Worm (Caenorhabditis elegans) whole organism, L2 larva: Measurements from ENCODE around the gene dod-21.

Experiments
- ama-1 ChIP-seq: fragments of 150-350 bp; optimal IDR thresholded peaks from 2 replicates; lab custom pipeline; 2018; ENCODE audit warnings: inconsistent platforms
- blmp-1 ChIP-seq: sonication (generic microtip); optimal IDR thresholded peaks from 2 replicates; lab custom pipeline; 2017; ENCODE audit warnings: missing genetic modification characterization, mild to moderate bottlenecking, missing compliant biosample characterization, antibody characterized with exemption, moderate library complexity; ENCODE audit not compliant: insufficient read depth
- lin-39 ChIP-seq: fragments of 150-350 bp; optimal IDR thresholded peaks from 2 replicates; lab custom pipeline; 2014; ENCODE audit warnings: missing biosample characterization, missing genetic modification reagents, missing genetic modification characterization
- nhr-12 ChIP-seq: fragments of 150-350 bp; optimal IDR thresholded peaks from 2 replicates; lab custom pipeline; 2014; ENCODE audit warnings: missing biosample characterization, missing genetic modification characterization
- nhr-21 ChIP-seq: fragments of 150-350 bp; optimal IDR thresholded peaks from 2 replicates; lab custom pipeline; 2014; ENCODE audit warnings: missing biosample characterization, missing genetic modification characterization
- nhr-77 ChIP-seq: fragments of 150-350 bp; optimal IDR thresholded peaks from 2 replicates; lab custom pipeline; 2014; ENCODE audit warnings: missing biosample characterization, missing genetic modification characterization
- skn-1 ChIP-seq: sonication (generic microtip); optimal IDR thresholded peaks from 2 replicates; lab custom pipeline; 2017; ENCODE audit warnings: missing biosample characterization, missing genetic modification characterization

ce11 chrIV:12897146-12897545 lies 39.4 kb upstream of the dod-21 start:
- no peak for TF ChIP-seq nhr-12 (tag; lab: Kevin White, UChicago)
- TF ChIP-seq nhr-77 (tag; lab: Kevin White, UChicago), result no peak
- no peak for TF ChIP-seq blmp-1 (tag; lab: Kevin White, UChicago)
- TF ChIP-seq nhr-21, result no peak
- no peak for TF ChIP-seq lin-39 (tag; lab: Kevin White, UChicago)
- TF ChIP-seq ama-1, result no peak
- TF ChIP-seq skn-1 (tag; lab: Kevin White, UChicago), result no peak
